Worm (Caenorhabditis elegans): Measurements from ENCODE around the gene arrd-25.

ce11 chrX:14020290-14020689 lies 13.3 kb upstream of the arrd-25 start, which contains the start of gene C04C11.1:
- no peak for TF ChIP-seq mdl-1 (tag; optimal IDR thresholded peaks at IDR 0.05)
- no peak for TF ChIP-seq ama-1 (optimal IDR thresholded peaks at IDR 0.05)
- no peak for TF ChIP-seq lsy-2 (tag; optimal IDR thresholded peaks at IDR 0.05)
- no peak for TF ChIP-seq nhr-25 (tag; optimal IDR thresholded peaks at IDR 0.05)
- no peak for TF ChIP-seq snpc-4 (tag; optimal IDR thresholded peaks at IDR 0.05)
- no peak for TF ChIP-seq nhr-6 (tag; optimal IDR thresholded peaks at IDR 0.05)
- TF ChIP-seq blmp-1 (tag; optimal IDR thresholded peaks at IDR 0.05; ENCODE audit: insufficient read depth) = no peak
- TF ChIP-seq nhr-11 (tag; optimal IDR thresholded peaks at IDR 0.05) = no peak
- TF ChIP-seq lin-11 (tag; optimal IDR thresholded peaks at IDR 0.05) = no peak
- TF ChIP-seq ZK546.5 (tag; optimal IDR thresholded peaks at IDR 0.05) = no peak
- no peak for TF ChIP-seq Y55F3AM.14 (GFP tag; optimal IDR thresholded peaks at IDR 0.05)
- TF ChIP-seq unc-55 (GFP tag; optimal IDR thresholded peaks at IDR 0.05) = no peak
- no peak for TF ChIP-seq nhr-12 (tag; optimal IDR thresholded peaks at IDR 0.05)

Data from whole organism, L2 larva.